Fruit fly (Drosophila melanogaster) whole organism, adult: ENCODE measurements around the gene CG4988.

Experiments used
- CG11617 ChIP-seq: fragments of 200-800 bp; sonication (Bioruptor generic); optimal IDR thresholded peaks from 2 replicates; lab custom pipeline; 2017; ENCODE audit warnings: mild to moderate bottlenecking, missing biosample characterization, missing genetic modification reagents, missing genetic modification characterization
- CG12768 ChIP-seq: fragments of 200-800 bp; sonication (Bioruptor generic); optimal IDR thresholded peaks from 2 replicates; lab custom pipeline; 2017; ENCODE audit warnings: missing biosample characterization, missing genetic modification characterization, mild to moderate bottlenecking, moderate library complexity, missing genetic modification reagents
- CG14711 ChIP-seq: fragments of 200-800 bp; sonication (Bioruptor generic); optimal IDR thresholded peaks from 2 replicates; lab custom pipeline; 2018; ENCODE audit warnings: missing biosample characterization, mild to moderate bottlenecking, missing genetic modification characterization, moderate library complexity
- CG1620 ChIP-seq: fragments of 200-800 bp; sonication (Bioruptor generic); optimal IDR thresholded peaks from 2 replicates; lab custom pipeline; 2016; ENCODE audit warnings: missing biosample characterization, missing genetic modification characterization
- CG33017 ChIP-seq: fragments of 200-800 bp; sonication (Bioruptor generic); optimal IDR thresholded peaks from 2 replicates; lab custom pipeline; 2018; ENCODE audit warnings: missing biosample characterization, mild to moderate bottlenecking, missing genetic modification characterization, moderate library complexity
- CG5204 ChIP-seq: fragments of 200-800 bp; sonication (Bioruptor generic); optimal IDR thresholded peaks from 2 replicates; lab custom pipeline; 2016; ENCODE audit warnings: missing biosample characterization, missing genetic modification characterization
- CG7045 ChIP-seq: fragments of 200-800 bp; sonication (Bioruptor generic); optimal IDR thresholded peaks from 2 replicates; lab custom pipeline; 2017; ENCODE audit warnings: missing biosample characterization, mild to moderate bottlenecking, missing genetic modification characterization
- CG7101 ChIP-seq: fragments of 200-800 bp; sonication (Bioruptor generic); optimal IDR thresholded peaks from 2 replicates; lab custom pipeline; 2018; ENCODE audit warnings: missing biosample characterization, mild to moderate bottlenecking, missing genetic modification characterization, moderate library complexity
- Clk ChIP-seq: fragments of 200-800 bp; sonication (Bioruptor generic); optimal IDR thresholded peaks from 2 replicates; lab custom pipeline; 2017; ENCODE audit warnings: missing biosample characterization, missing genetic modification characterization
- Crg-1 ChIP-seq: fragments of 200-800 bp; sonication (Bioruptor generic); optimal IDR thresholded peaks from 2 replicates; lab custom pipeline; 2016; ENCODE audit warnings: missing biosample characterization, missing genetic modification characterization
- Hr96 ChIP-seq: fragments of 200-800 bp; sonication (Bioruptor generic); optimal IDR thresholded peaks from 2 replicates; lab custom pipeline; 2016; ENCODE audit warnings: missing biosample characterization, missing genetic modification characterization
- Mnt ChIP-seq: fragments of 200-800 bp; sonication (Bioruptor generic); optimal IDR thresholded peaks from 2 replicates; lab custom pipeline; 2016; ENCODE audit warnings: missing biosample characterization, mild to moderate bottlenecking, missing genetic modification characterization
- bab1 ChIP-seq: fragments of 200-800 bp; sonication (Bioruptor generic); optimal IDR thresholded peaks from 3 replicates; lab custom pipeline; 2019; ENCODE audit warnings: missing biosample characterization, mild to moderate bottlenecking, missing genetic modification characterization, moderate library complexity
- cic ChIP-seq: fragments of 200-800 bp; sonication (Bioruptor generic); optimal IDR thresholded peaks from 2 replicates; lab custom pipeline; 2017; ENCODE audit warnings: missing biosample characterization, mild to moderate bottlenecking, missing genetic modification characterization, moderate library complexity
- cnc ChIP-seq, 2 experiments: fragments of >200 bp; optimal IDR thresholded peaks; 2 replicates each; lab custom pipeline; 2017
- kay ChIP-seq: fragments of 200-800 bp; sonication (Bioruptor generic); peaks from one replicate; lab custom pipeline; 2016; ENCODE audit warnings: missing biosample characterization, missing genetic modification characterization, borderline replicate concordance
- ovo ChIP-seq: fragments of 200-800 bp; sonication (Bioruptor generic); optimal IDR thresholded peaks from 2 replicates; lab custom pipeline; 2016; ENCODE audit warnings: missing biosample characterization, missing genetic modification characterization
- pad ChIP-seq: fragments of 200-800 bp; sonication (Bioruptor generic); optimal IDR thresholded peaks from 3 replicates; lab custom pipeline; 2017; ENCODE audit warnings: missing biosample characterization, missing genetic modification characterization, mild to moderate bottlenecking, moderate library complexity, missing genetic modification reagents
- tj ChIP-seq: fragments of 200-800 bp; sonication (Bioruptor generic); optimal IDR thresholded peaks from 3 replicates; lab custom pipeline; 2017; ENCODE audit warnings: missing biosample characterization, mild to moderate bottlenecking, missing genetic modification characterization, moderate library complexity
- toe ChIP-seq: fragments of 200-800 bp; sonication (Bioruptor generic); optimal IDR thresholded peaks from 2 replicates; lab custom pipeline; 2016; ENCODE audit warnings: missing biosample characterization, missing genetic modification characterization

The CG4988 gene

DNA sequence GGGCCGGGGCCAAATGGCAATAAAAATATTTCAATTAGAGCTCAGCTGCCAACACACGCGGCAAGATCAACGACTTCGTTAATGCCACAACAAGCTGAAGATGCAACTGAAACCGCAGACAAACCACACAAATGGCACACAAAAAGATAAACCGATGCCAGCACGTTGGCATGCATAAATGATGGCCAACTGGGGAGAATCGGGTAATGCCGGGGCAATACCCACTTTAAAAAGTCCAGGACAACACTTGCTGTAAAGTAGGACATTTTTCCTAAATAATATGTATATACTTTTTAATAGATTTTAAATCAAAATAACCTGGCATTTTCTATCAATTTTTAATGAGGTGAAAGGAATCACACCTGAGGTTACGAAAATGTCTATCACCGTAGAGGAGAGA lies at the start of gene CG4988:
Gene CG4988 (plus strand): TSS at position 301 of the 400 bp plus-strand sequence.
- TF ChIP-seq CG7045 = no peak
- no peak for TF ChIP-seq CG12768 (GFP tag; lab: Kevin White, UChicago)
- no peak for TF ChIP-seq CG1620 (GFP tag; lab: Kevin White, UChicago)
- TF ChIP-seq ovo (GFP tag; lab: Kevin White, UChicago) = no peak
- no peak for TF ChIP-seq Mnt (GFP tag; lab: Kevin White, UChicago)
- no peak for TF ChIP-seq CG11617
- no peak for TF ChIP-seq Crg-1 (GFP tag; lab: Kevin White, UChicago)
- no peak for TF ChIP-seq tj (GFP tag; lab: Kevin White, UChicago)
- no peak for TF ChIP-seq pad
- no peak for TF ChIP-seq kay
- no peak for TF ChIP-seq CG7101 (tag; lab: Kevin White, UChicago)
- no peak for TF ChIP-seq cic (GFP tag; lab: Kevin White, UChicago)
- no peak for TF ChIP-seq CG14711
- TF ChIP-seq cnc (optimal IDR thresholded peaks at IDR 0.05; lab: Kevin White, UChicago) = no peak
- TF ChIP-seq Hr96 (GFP tag; lab: Kevin White, UChicago) = no peak
- no peak for TF ChIP-seq Clk (GFP tag; lab: Kevin White, UChicago)
- no peak for TF ChIP-seq CG33017 (tag; lab: Kevin White, UChicago)
- no peak for TF ChIP-seq toe

DNA sequence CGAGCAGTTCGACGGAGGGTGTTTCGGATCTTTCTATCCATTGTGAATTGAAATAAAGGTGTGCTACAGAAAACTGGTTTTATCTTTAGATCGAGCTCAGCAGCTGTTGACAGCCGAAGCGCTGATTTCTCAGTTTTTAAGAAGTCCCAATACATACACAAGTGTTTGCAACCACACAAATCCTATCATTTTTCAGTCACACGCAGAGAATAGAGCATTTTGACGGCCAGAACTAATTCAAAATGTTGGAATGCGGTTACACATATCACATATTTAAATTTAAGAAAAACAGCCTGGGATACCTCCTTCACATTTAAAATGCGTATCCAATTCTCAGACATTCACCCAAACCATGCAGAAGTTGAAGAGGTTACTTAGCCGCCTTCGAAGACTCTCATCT lies 45.9 kb upstream of the CG4988 start, which contains the start of gene CG6614:
Gene CG6614 (minus strand): TSS at position 101 of the 400 bp plus-strand sequence.
- TF ChIP-seq cnc (optimal IDR thresholded peaks at IDR 0.05; lab: Kevin White, UChicago) = no peak
- no peak for TF ChIP-seq tj (GFP tag; lab: Kevin White, UChicago)
- TF ChIP-seq CG1620 (GFP tag; lab: Kevin White, UChicago) = no peak
- TF ChIP-seq kay = no peak
- TF ChIP-seq CG7045 = no peak
- TF ChIP-seq Crg-1 (GFP tag; lab: Kevin White, UChicago) = no peak
- TF ChIP-seq CG12768 (GFP tag; lab: Kevin White, UChicago) = no peak
- no peak for TF ChIP-seq Clk (GFP tag; lab: Kevin White, UChicago)
- no peak for TF ChIP-seq CG5204 (GFP tag; lab: Kevin White, UChicago)
- TF ChIP-seq Mnt (GFP tag; lab: Kevin White, UChicago) = no peak
- no peak for TF ChIP-seq CG7101 (tag; lab: Kevin White, UChicago)
- TF ChIP-seq Hr96 (GFP tag; lab: Kevin White, UChicago) = no peak
- TF ChIP-seq CG11617 = no peak

DNA sequence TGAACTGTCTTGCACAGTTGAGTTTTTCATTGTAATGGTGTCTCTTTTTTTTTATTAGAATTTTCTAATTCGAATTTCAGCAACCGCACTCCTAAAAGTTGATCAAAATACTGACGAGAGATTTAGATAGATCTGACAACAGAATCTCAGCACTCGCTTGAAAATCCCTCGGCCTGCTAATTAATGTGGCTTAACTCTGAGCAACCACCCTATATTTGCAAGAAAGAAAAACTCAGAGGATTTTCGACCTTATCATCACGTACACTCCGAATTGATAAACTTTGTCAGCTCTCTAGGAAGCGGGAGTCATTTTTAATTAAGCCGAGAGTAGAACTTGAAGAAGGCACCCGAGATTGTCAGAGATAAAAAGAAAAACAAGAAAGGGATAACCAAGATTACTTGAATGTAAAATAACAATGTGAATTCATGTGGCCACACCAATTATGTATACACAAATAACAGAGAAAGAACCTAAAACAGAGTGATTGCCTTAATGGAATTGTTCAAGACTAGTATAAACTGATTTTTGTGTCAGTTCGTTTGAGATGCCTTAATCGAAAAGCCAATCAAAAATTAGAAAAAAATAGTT lies 42.6 kb upstream of the CG4988 start, which contains the start of the genes CG12307 and CG4983:
Gene CG12307 (minus strand): TSS at position 101 of the 589 bp plus-strand sequence.
Gene CG4983 (plus strand): TSS at position 539 of the 589 bp plus-strand sequence.
- no peak for TF ChIP-seq cic (GFP tag; lab: Kevin White, UChicago)
- no peak for TF ChIP-seq toe
- no peak for TF ChIP-seq CG7101 (tag; lab: Kevin White, UChicago)
- no peak for TF ChIP-seq CG33017 (tag; lab: Kevin White, UChicago)
- TF ChIP-seq cnc (optimal IDR thresholded peaks at IDR 0.05; lab: Kevin White, UChicago) = no peak
- no peak for TF ChIP-seq CG5204 (GFP tag; lab: Kevin White, UChicago)
- no peak for TF ChIP-seq Clk (GFP tag; lab: Kevin White, UChicago)
- no peak for TF ChIP-seq ovo (GFP tag; lab: Kevin White, UChicago)
- TF ChIP-seq Mnt (GFP tag; lab: Kevin White, UChicago) = no peak
- no peak for TF ChIP-seq CG14711
- no peak for TF ChIP-seq bab1 (GFP tag; lab: Kevin White, UChicago)
- TF ChIP-seq Crg-1 (GFP tag; lab: Kevin White, UChicago) = no peak
- no peak for TF ChIP-seq tj (GFP tag; lab: Kevin White, UChicago)
- no peak for TF ChIP-seq pad
- TF ChIP-seq CG12768 (GFP tag; lab: Kevin White, UChicago) = no peak
- no peak for TF ChIP-seq kay
- TF ChIP-seq CG1620 (GFP tag; lab: Kevin White, UChicago) = no peak
- TF ChIP-seq CG11617 = no peak
- TF ChIP-seq Hr96 (GFP tag; lab: Kevin White, UChicago) = no peak

dm6 chr2L:11657110-11657509 lies 37.5 kb upstream of the CG4988 start, which contains the start of gene CG43167:
Gene CG43167, plus strand, starts transcription at chr2L:11657410.
- TF ChIP-seq Mnt (GFP tag; lab: Kevin White, UChicago) (no peak), Clk (GFP tag; lab: Kevin White, UChicago) (no peak), CG12768 (GFP tag; lab: Kevin White, UChicago) (no peak), CG5204 (GFP tag; lab: Kevin White, UChicago) (no peak)

DNA sequence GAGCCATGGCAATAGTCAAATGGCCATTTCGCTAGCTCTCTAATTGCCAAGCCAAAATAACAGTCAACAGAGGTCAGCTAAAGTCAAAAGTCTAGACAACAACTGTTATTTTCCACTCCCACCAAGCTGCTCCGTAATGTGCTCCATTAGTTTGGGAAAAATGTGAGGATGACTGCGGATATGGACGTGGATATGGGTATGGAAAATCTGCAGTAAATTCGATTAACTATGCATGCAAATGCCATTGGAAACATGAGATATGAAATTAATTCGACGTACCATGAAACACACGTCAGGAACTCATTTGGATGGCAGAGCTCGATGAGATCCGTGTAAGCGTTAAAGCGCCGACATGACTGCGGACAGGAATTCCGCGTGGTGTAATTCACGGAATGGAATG lies 31.6 kb upstream of the CG4988 start, which contains the start of gene CG44477:
Gene CG44477 (plus strand): TSS at position 301 of the 400 bp plus-strand sequence.
- TF ChIP-seq Mnt (GFP tag; lab: Kevin White, UChicago) (no peak), CG33017 (tag; lab: Kevin White, UChicago) (no peak), cnc (optimal IDR thresholded peaks at IDR 0.05; lab: Kevin White, UChicago) (no peak), bab1 (GFP tag; lab: Kevin White, UChicago) (no peak), CG1620 (GFP tag; lab: Kevin White, UChicago) (no peak), kay (no peak), cic (GFP tag; lab: Kevin White, UChicago) (no peak), CG5204 (GFP tag; lab: Kevin White, UChicago) (no peak), CG14711 (no peak), pad (no peak)

DNA sequence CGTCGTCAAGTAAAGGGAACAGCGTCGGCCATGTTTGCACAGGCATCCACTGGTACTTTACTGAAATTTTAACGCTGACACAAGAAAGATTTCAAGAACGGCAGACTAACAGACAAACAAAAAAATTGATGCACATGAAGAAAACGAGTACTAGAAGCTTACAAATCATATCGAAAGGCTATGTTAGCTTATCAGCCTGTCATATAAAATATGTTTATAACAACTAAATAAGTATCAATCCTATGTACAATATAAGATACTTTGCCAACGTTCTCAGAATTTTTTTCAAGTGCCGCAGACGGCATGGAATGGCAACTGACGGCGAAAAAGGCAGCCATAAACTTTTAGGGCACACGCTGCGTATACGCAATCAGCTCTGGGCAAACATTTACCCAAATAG lies 7.2 kb downstream of the CG4988 start:
- TF ChIP-seq Mnt (GFP tag; lab: Kevin White, UChicago) (no peak), CG12768 (GFP tag; lab: Kevin White, UChicago) (no peak), pad (no peak), toe (no peak), cnc (optimal IDR thresholded peaks at IDR 0.05; lab: Kevin White, UChicago) (no peak), CG7101 (tag; lab: Kevin White, UChicago) (no peak)
